Worm (Caenorhabditis elegans) whole organism, late embryonic: ENCODE results near the gene ugt-58.

Experiments used
- C08G9.2 ChIP-seq: sonication (generic microtip); optimal IDR thresholded peaks from 2 replicates; lab custom pipeline; 2016; ENCODE audit warnings: mild to moderate bottlenecking, missing genetic modification characterization, moderate library complexity, missing compliant biosample characterization
- F13H6.1 ChIP-seq: sonication (generic microtip); optimal IDR thresholded peaks from 2 replicates; lab custom pipeline; 2016; ENCODE audit warnings: missing genetic modification characterization, missing compliant biosample characterization
- ahr-1 ChIP-seq: sonication (generic microtip); optimal IDR thresholded peaks from 2 replicates; lab custom pipeline; 2016; ENCODE audit warnings: missing genetic modification characterization, missing compliant biosample characterization
- ceh-14 ChIP-seq: sonication (generic microtip); optimal IDR thresholded peaks from 2 replicates; lab custom pipeline; 2016; ENCODE audit warnings: missing genotype, missing genetic modification characterization, missing compliant biosample characterization
- ceh-18 ChIP-seq: sonication (generic microtip); optimal IDR thresholded peaks from 2 replicates; lab custom pipeline; 2016; ENCODE audit warnings: missing genetic modification characterization, missing compliant biosample characterization
- ceh-2 ChIP-seq: sonication (generic microtip); optimal IDR thresholded peaks from 2 replicates; lab custom pipeline; 2016; ENCODE audit warnings: missing genotype, missing genetic modification characterization, missing compliant biosample characterization
- ceh-22 ChIP-seq: sonication (generic microtip); optimal IDR thresholded peaks from 2 replicates; lab custom pipeline; 2017; ENCODE audit warnings: missing biosample characterization, missing genetic modification characterization
- ceh-24 ChIP-seq: sonication (generic microtip); optimal IDR thresholded peaks from 2 replicates; lab custom pipeline; 2016; ENCODE audit warnings: mild to moderate bottlenecking, missing genetic modification characterization, missing compliant biosample characterization
- ceh-30 ChIP-seq: fragments of 150-350 bp; optimal IDR thresholded peaks from 2 replicates; lab custom pipeline; 2014; ENCODE audit warnings: missing biosample characterization, missing genetic modification characterization
- ceh-31 ChIP-seq: sonication (generic microtip); optimal IDR thresholded peaks from 2 replicates; lab custom pipeline; 2016; ENCODE audit warnings: missing genetic modification characterization, missing compliant biosample characterization
- ceh-34 ChIP-seq: sonication (generic microtip); optimal IDR thresholded peaks from 2 replicates; lab custom pipeline; 2016; ENCODE audit warnings: mild to moderate bottlenecking, missing genetic modification characterization, missing compliant biosample characterization
- ceh-45 ChIP-seq: fragments of 200-800 bp; sonication (Bioruptor generic); IDR thresholded peaks from 2 replicates; pipeline ENCODE4 v1.3.6; 2022; ENCODE audit warnings: missing genetic modification reagents, missing genetic modification characterization, missing compliant biosample characterization
- ceh-48 ChIP-seq: sonication (generic microtip); optimal IDR thresholded peaks from 2 replicates; lab custom pipeline; 2016; ENCODE audit warnings: missing genetic modification characterization, inconsistent platforms, missing compliant biosample characterization
- dve-1 ChIP-seq: sonication (generic microtip); optimal IDR thresholded peaks from 2 replicates; lab custom pipeline; 2017; ENCODE audit warnings: antibody characterized with exemption, mild to moderate bottlenecking, missing genetic modification characterization, missing compliant biosample characterization
- elt-2 ChIP-seq: sonication (generic microtip); optimal IDR thresholded peaks from 2 replicates; lab custom pipeline; 2016; ENCODE audit warnings: missing genetic modification reagents, missing genetic modification characterization, missing compliant biosample characterization
- elt-4 ChIP-seq: sonication (generic microtip); optimal IDR thresholded peaks from 2 replicates; lab custom pipeline; 2016; ENCODE audit warnings: missing genetic modification characterization, missing compliant biosample characterization
- ets-4 ChIP-seq: sonication (generic microtip); optimal IDR thresholded peaks from 2 replicates; lab custom pipeline; 2016; ENCODE audit warnings: missing genetic modification characterization, missing compliant biosample characterization
- fkh-10 ChIP-seq: fragments of 150-350 bp; optimal IDR thresholded peaks from 2 replicates; lab custom pipeline; 2014; ENCODE audit warnings: missing biosample characterization, missing genetic modification reagents, missing genetic modification characterization
- hlh-15 ChIP-seq: sonication (generic microtip); optimal IDR thresholded peaks from 2 replicates; lab custom pipeline; 2016; ENCODE audit warnings: missing genetic modification characterization, missing compliant biosample characterization
- hlh-8 ChIP-seq: sonication (generic microtip); optimal IDR thresholded peaks from 2 replicates; lab custom pipeline; 2016; ENCODE audit warnings: missing genotype, missing genetic modification characterization, missing compliant biosample characterization
- lim-6 ChIP-seq: sonication (generic microtip); optimal IDR thresholded peaks from 2 replicates; lab custom pipeline; 2016; ENCODE audit warnings: missing genetic modification characterization, missing compliant biosample characterization
- nfya-1 ChIP-seq: sonication (generic microtip); optimal IDR thresholded peaks from 2 replicates; lab custom pipeline; 2017; ENCODE audit warnings: missing genetic modification characterization, mild to moderate bottlenecking, missing compliant biosample characterization, antibody characterized with exemption, moderate library complexity
- npax-4 ChIP-seq: sonication (generic microtip); optimal IDR thresholded peaks from 2 replicates; lab custom pipeline; 2016; ENCODE audit warnings: missing genetic modification characterization, missing compliant biosample characterization
- odd-2 ChIP-seq: sonication (generic microtip); optimal IDR thresholded peaks from 2 replicates; lab custom pipeline; 2017; ENCODE audit warnings: antibody characterized with exemption, mild to moderate bottlenecking, missing genetic modification characterization, missing compliant biosample characterization
- pag-3 ChIP-seq: sonication (generic microtip); optimal IDR thresholded peaks from 2 replicates; lab custom pipeline; 2016; ENCODE audit warnings: missing compliant biosample characterization, missing genetic modification characterization, borderline replicate concordance
- pha-4 ChIP-seq: fragments of 150-350 bp; optimal IDR thresholded peaks from 2 replicates; lab custom pipeline; 2018; ENCODE audit warnings: missing biosample characterization, missing genetic modification reagents, missing genetic modification characterization
- pqm-1 ChIP-seq: sonication (generic microtip); optimal IDR thresholded peaks from 2 replicates; lab custom pipeline; 2016; ENCODE audit warnings: missing genetic modification characterization, missing compliant biosample characterization
- rnt-1 ChIP-seq: sonication (generic microtip); optimal IDR thresholded peaks from 2 replicates; lab custom pipeline; 2016; ENCODE audit warnings: missing genetic modification characterization, missing compliant biosample characterization
- sox-2 ChIP-seq: fragments of 200-800 bp; sonication (Bioruptor generic); IDR thresholded peaks from 2 replicates; pipeline ENCODE4 v1.3.6; 2022; ENCODE audit warnings: missing genetic modification reagents, missing genetic modification characterization, missing compliant biosample characterization
- tbx-7 ChIP-seq: sonication (generic microtip); optimal IDR thresholded peaks from 2 replicates; lab custom pipeline; 2016; ENCODE audit warnings: missing genotype, missing genetic modification characterization, missing compliant biosample characterization
- unc-42 ChIP-seq: sonication (generic microtip); optimal IDR thresholded peaks from 2 replicates; lab custom pipeline; 2016; ENCODE audit warnings: missing genotype, missing genetic modification characterization, missing compliant biosample characterization

ugt-58 gene

ce11 chrII:9558906-9559305, 27.7 kb downstream of the ugt-58 start:
- TF ChIP-seq ceh-48 (tag; lab: Kevin White, UChicago) (no peak), npax-4 (tag; lab: Kevin White, UChicago) (no peak), pag-3 (tag; lab: Kevin White, UChicago) (no peak), ahr-1 (no peak), dve-1 (no peak), unc-42 (tag; lab: Kevin White, UChicago) (no peak), ceh-34 (tag; lab: Kevin White, UChicago) (no peak)

ce11 chrII:9557437-9558150, 29.0 kb downstream of the ugt-58 start, which contains the start of gene zfp-2:
zfp-2 (plus strand) TSS chrII:9557650.
- TF ChIP-seq pag-3 (tag; lab: Kevin White, UChicago) (no peak), unc-42 (tag; lab: Kevin White, UChicago) (peak; percentile 47), ceh-24 (no peak)

- TF ChIP-seq pag-3 (tag; lab: Kevin White, UChicago) (no peak), pha-4 (no peak), ceh-14 (tag; lab: Kevin White, UChicago) (no peak), F13H6.1 (tag; lab: Kevin White, UChicago) (no peak), ceh-18 (tag; lab: Kevin White, UChicago) (no peak), ceh-22 (tag; lab: Kevin White, UChicago) (no peak), dve-1 (no peak), odd-2 (tag; lab: Kevin White, UChicago) (no peak)
Measured at ce11 chrII:9556582-9556981, 30.0 kb downstream of the ugt-58 start.

ce11 chrII:9554925-9555553, 31.5 kb downstream of the ugt-58 start, which contains the start of gene F35H8.2:
F35H8.2 (plus strand) TSS chrII:9555503.
- TF ChIP-seq rnt-1 (no peak), sox-2 (GFP tag; lab: Robert Waterston, UW) (no peak), hlh-15 (no peak), ceh-22 (tag; lab: Kevin White, UChicago) (no peak), hlh-8 (tag; lab: Kevin White, UChicago) (no peak), ahr-1 (no peak), elt-4 (no peak), nfya-1 (tag; lab: Kevin White, UChicago) (no peak), ceh-18 (tag; lab: Kevin White, UChicago) (no peak), ceh-45 (GFP tag; lab: Robert Waterston, UW) (no peak), C08G9.2 (no peak)
- TF ChIP-seq, all 69 proteins: peak for 0

- TF ChIP-seq elt-2 (tag; lab: Kevin White, UChicago) (no peak), lim-6 (tag; lab: Kevin White, UChicago) (no peak), ceh-31 (no peak), rnt-1 (no peak), fkh-10 (GFP tag; lab: Kevin White, UChicago) (no peak), ceh-30 (tag; lab: Kevin White, UChicago) (no peak)
- TF ChIP-seq, all 69 proteins: peak for 0
Measured at ce11 chrII:9553179-9553578, 33.4 kb downstream of the ugt-58 start, which contains the start of gene F35H8.1. F35H8.1 (minus strand) TSS chrII:9553279.

ce11 chrII:9551536-9551935, 35.0 kb downstream of the ugt-58 start, which contains the start of gene F35H8.12:
F35H8.12 (plus strand) TSS chrII:9551836.
- no peak for TF ChIP-seq C08G9.2
- TF ChIP-seq, all 69 proteins: peak for 0

- no peak for TF ChIP-seq unc-42 (tag; lab: Kevin White, UChicago)
- TF ChIP-seq F13H6.1 (tag; lab: Kevin White, UChicago): no peak
- TF ChIP-seq rnt-1: no peak
- no peak for TF ChIP-seq ceh-2 (tag; lab: Kevin White, UChicago)
- TF ChIP-seq ets-4: no peak
- no peak for TF ChIP-seq ceh-31
- TF ChIP-seq ceh-45 (GFP tag; lab: Robert Waterston, UW): no peak
- TF ChIP-seq pqm-1 (tag; lab: Kevin White, UChicago): no peak
- TF ChIP-seq odd-2 (tag; lab: Kevin White, UChicago): no peak
- no peak for TF ChIP-seq tbx-7 (tag; lab: Kevin White, UChicago)
Measured at ce11 chrII:9550718-9551117, 35.9 kb downstream of the ugt-58 start, which contains the start of gene sra-6. sra-6 (minus strand) TSS chrII:9550818.
